Fruit fly (Drosophila melanogaster) whole organism, pupa: ENCODE measurements around the gene Hsp67Bc.

Experiments
- CG10348 ChIP-seq: fragments of 200-800 bp; sonication (Bioruptor generic); IDR thresholded peaks from 2 replicates; pipeline ENCODE4 v1.3.6; 2022; ENCODE audit warnings: missing biosample characterization, missing genetic modification characterization
- CG12605 ChIP-seq: fragments of 200-800 bp; sonication (Bioruptor generic); IDR thresholded peaks from 2 replicates; pipeline ENCODE4 v1.3.6; 2022; ENCODE audit warnings: missing biosample characterization, missing genetic modification characterization
- CG13204 ChIP-seq: fragments of 200-800 bp; sonication (Bioruptor generic); optimal IDR thresholded peaks from 2 replicates; lab custom pipeline; 2018; ENCODE audit warnings: missing biosample characterization, mild to moderate bottlenecking, missing genetic modification characterization, moderate library complexity
- CG15710 ChIP-seq: fragments of 200-800 bp; sonication (Bioruptor generic); optimal IDR thresholded peaks from 2 replicates; lab custom pipeline; 2018; ENCODE audit warnings: missing biosample characterization, mild to moderate bottlenecking, missing genetic modification characterization, moderate library complexity
- CG4496 ChIP-seq: fragments of 200-800 bp; sonication (Bioruptor generic); IDR thresholded peaks from 3 replicates; pipeline ENCODE4 v1.3.6; 2022; ENCODE audit warnings: missing biosample characterization, missing genetic modification characterization
- D1 ChIP-seq: fragments of 200-800 bp; sonication (Bioruptor generic); optimal IDR thresholded peaks from 2 replicates; lab custom pipeline; 2018; ENCODE audit warnings: missing biosample characterization, mild to moderate bottlenecking, missing genetic modification characterization, moderate library complexity
- EcR ChIP-seq: fragments of 200-800 bp; sonication (Bioruptor generic); optimal IDR thresholded peaks from 3 replicates; lab custom pipeline; 2019; ENCODE audit warnings: missing biosample characterization, missing genetic modification characterization, mild to moderate bottlenecking, moderate library complexity, missing genetic modification reagents
- Ets98B ChIP-seq: fragments of 200-800 bp; sonication (Bioruptor generic); IDR thresholded peaks from 2 replicates; pipeline ENCODE4 v1.3.6; 2022; ENCODE audit warnings: missing biosample characterization, missing genetic modification characterization
- Pif1A ChIP-seq: fragments of 200-800 bp; sonication (Bioruptor generic); optimal IDR thresholded peaks from 3 replicates; lab custom pipeline; 2016; ENCODE audit warnings: missing biosample characterization, missing genetic modification characterization
- Pif1B ChIP-seq: fragments of 200-800 bp; sonication (Bioruptor generic); optimal IDR thresholded peaks from 3 replicates; lab custom pipeline; 2016; ENCODE audit warnings: missing biosample characterization, missing genetic modification characterization
- fd96Ca ChIP-seq: fragments of 200-800 bp; sonication (Bioruptor generic); IDR thresholded peaks from 3 replicates; pipeline ENCODE4 v1.3.6; 2022; ENCODE audit warnings: missing biosample characterization, missing genetic modification characterization

DNA sequence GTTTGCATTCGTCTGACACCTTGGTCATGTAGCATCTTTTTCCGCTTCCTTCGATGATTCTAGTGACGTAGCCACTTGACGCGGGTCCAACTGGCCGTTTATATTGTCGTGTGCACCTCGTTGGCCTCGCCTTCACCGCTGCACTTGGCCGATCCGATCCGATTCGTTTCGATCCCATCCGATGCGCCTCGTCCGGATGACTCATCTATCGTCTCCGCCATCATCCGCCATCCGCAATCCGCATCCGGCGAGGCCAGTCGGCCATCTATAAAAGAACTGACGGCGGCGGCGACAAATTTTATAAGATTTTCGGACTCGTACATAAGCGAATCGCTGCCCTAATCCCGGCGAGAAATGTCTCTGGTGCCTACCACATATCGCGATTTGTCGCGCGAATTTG, 2.8 kb upstream of the Hsp67Bc start, which contains the start of gene CG4461:
- TF ChIP-seq CG13204 (GFP tag; lab: Kevin White, UChicago) (no peak), Pif1B (GFP tag; lab: Kevin White, UChicago) (no peak), Pif1A (no peak), Ets98B (no peak), D1 (no peak), EcR (GFP tag; lab: Kevin White, UChicago) (no peak), fd96Ca (no peak), CG10348 (GFP tag; lab: Robert Waterston, UW) (no peak), CG15710 (tag; lab: Kevin White, UChicago) (no peak), CG4496 (GFP tag; lab: Robert Waterston, UW) (no peak), CG12605 (GFP tag; lab: Robert Waterston, UW) (no peak)
